Worm (Caenorhabditis elegans) whole organism, midembryonic: Measurements from ENCODE around the gene ZK666.14.

Experiments used
- T22C8.4 ChIP-seq: fragments of 200-800 bp; sonication (Bioruptor generic); IDR thresholded peaks from 2 replicates; pipeline ENCODE4 v1.3.6; 2022; ENCODE audit warnings: missing genetic modification characterization, missing compliant biosample characterization
- flt-1 ChIP-seq: fragments of 200-800 bp; sonication (Bioruptor generic); IDR thresholded peaks from 2 replicates; pipeline ENCODE4 v1.3.6; 2022; ENCODE audit warnings: missing genetic modification characterization, missing compliant biosample characterization
- klf-2 ChIP-seq: fragments of 200-800 bp; sonication (Bioruptor generic); conservative IDR thresholded peaks from 2 replicates; pipeline ENCODE4 v1.3.6; 2022; ENCODE audit warnings: missing genetic modification reagents, missing genetic modification characterization, missing compliant biosample characterization
- ref-1 ChIP-seq: fragments of 200-800 bp; sonication (Bioruptor generic); conservative IDR thresholded peaks from 2 replicates; pipeline ENCODE4 v1.3.6; 2022; ENCODE audit warnings: missing genetic modification reagents, missing genetic modification characterization, missing compliant biosample characterization
- ztf-29 ChIP-seq: fragments of 200-800 bp; sonication (Bioruptor generic); IDR thresholded peaks from 2 replicates; pipeline ENCODE4 v1.3.6; 2022; ENCODE audit warnings: missing genetic modification reagents, missing genetic modification characterization, missing compliant biosample characterization

- TF ChIP-seq T22C8.4 (GFP tag; lab: Robert Waterston, UW) (no peak), ref-1 (GFP tag; lab: Robert Waterston, UW) (no peak), flt-1 (GFP tag; lab: Robert Waterston, UW) (no peak), ztf-29 (GFP tag; lab: Robert Waterston, UW) (no peak), klf-2 (GFP tag; lab: Robert Waterston, UW) (no peak)
These were observed 49.4 kb upstream of the ZK666.14 start for ce11 chrII:10444971-10445707.
